Fruit fly (Drosophila melanogaster) whole organism, embryonic: ENCODE measurements around the gene CG43233.

ENCODE experiments used
- CG31388 ChIP-seq: fragments of 200-800 bp; sonication (Bioruptor generic); optimal IDR thresholded peaks from 2 replicates; lab custom pipeline; 2016; ENCODE audit warnings: missing biosample characterization, missing genetic modification characterization
- CG3163 ChIP-seq: fragments of 200-800 bp; sonication (Bioruptor generic); optimal IDR thresholded peaks from 3 replicates; lab custom pipeline; 2016; ENCODE audit warnings: missing biosample characterization, missing genetic modification characterization
- CG9609 ChIP-seq: fragments of 200-800 bp; sonication (Bioruptor generic); optimal IDR thresholded peaks from 3 replicates; lab custom pipeline; 2016; ENCODE audit warnings: missing biosample characterization, missing genetic modification characterization
- Sox102F ChIP-seq: fragments of 200-800 bp; sonication (Bioruptor generic); optimal IDR thresholded peaks from 2 replicates; lab custom pipeline; 2018; ENCODE audit warnings: missing biosample characterization, mild to moderate bottlenecking, missing genetic modification characterization, moderate library complexity
- Usf ChIP-seq: fragments of 200-800 bp; sonication (Bioruptor generic); optimal IDR thresholded peaks from 2 replicates; lab custom pipeline; 2017; ENCODE audit warnings: missing genotype, missing biosample characterization, missing genetic modification characterization
- zfh2 ChIP-seq: fragments of 200-800 bp; sonication (Bioruptor generic); optimal IDR thresholded peaks from 2 replicates; lab custom pipeline; 2016; ENCODE audit warnings: missing biosample characterization, missing genetic modification characterization

DNA sequence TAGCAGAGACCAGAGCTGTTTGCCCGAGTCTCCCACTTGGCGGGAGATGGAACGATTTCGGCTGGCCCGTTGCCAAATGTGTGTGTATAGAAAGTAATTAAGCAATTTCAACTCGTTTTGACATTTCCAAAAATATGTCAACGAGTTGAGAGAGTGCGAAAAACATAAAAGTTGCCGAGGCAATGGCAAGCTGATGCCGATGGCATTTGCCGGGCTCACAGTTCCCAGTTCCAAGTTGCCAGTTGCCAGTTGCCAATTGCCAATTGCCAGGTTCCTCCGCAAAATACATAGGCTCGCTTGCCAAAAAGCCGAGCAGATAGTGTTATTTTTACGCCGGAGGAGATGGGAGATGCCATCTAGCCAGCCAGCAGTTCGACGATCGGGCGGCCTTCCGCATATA, 10.4 kb upstream of the CG43233 start:
- no peak for TF ChIP-seq CG3163 (GFP tag; lab: Kevin White, UChicago)
- no peak for TF ChIP-seq CG31388 (GFP tag; lab: Kevin White, UChicago)
- no peak for TF ChIP-seq CG9609 (GFP tag; lab: Kevin White, UChicago)
- no peak for TF ChIP-seq Usf (GFP tag; lab: Kevin White, UChicago)
- TF ChIP-seq Sox102F (GFP tag; lab: Kevin White, UChicago) = no peak
- no peak for TF ChIP-seq zfh2 (GFP tag; lab: Kevin White, UChicago)
